Worm (Caenorhabditis elegans) whole organism, L2 larva: ENCODE data around the gene fbxa-63.

ENCODE experiments used
- ama-1 ChIP-seq: fragments of 150-350 bp; optimal IDR thresholded peaks from 2 replicates; lab custom pipeline; 2018; ENCODE audit warnings: inconsistent platforms
- ceh-16 ChIP-seq: fragments of 150-350 bp; optimal IDR thresholded peaks from 2 replicates; lab custom pipeline; 2014; ENCODE audit warnings: missing biosample characterization, missing genetic modification characterization
- lsy-2 ChIP-seq, 2 experiments: fragments of 150-350 bp in 1 of 2; sonication (generic microtip) in 1 of 2; optimal IDR thresholded peaks; 2 replicates each; lab custom pipeline; 2014 to 2017; ENCODE audit warnings: missing biosample characterization in 2 of 2, missing genetic modification characterization in 2 of 2
- nhr-11 ChIP-seq: fragments of 150-350 bp; optimal IDR thresholded peaks from 2 replicates; lab custom pipeline; 2014; ENCODE audit warnings: missing biosample characterization, missing genetic modification characterization
- nhr-129 ChIP-seq: fragments of 150-350 bp; optimal IDR thresholded peaks from 2 replicates; lab custom pipeline; 2014; ENCODE audit warnings: missing biosample characterization, missing genetic modification characterization
- nhr-77 ChIP-seq: fragments of 150-350 bp; optimal IDR thresholded peaks from 2 replicates; lab custom pipeline; 2014; ENCODE audit warnings: missing biosample characterization, missing genetic modification characterization

ce11 chrIII:1196192-1196591, 47.1 kb upstream of the fbxa-63 start, which contains the start of gene dss-1:
- no peak for TF ChIP-seq nhr-11
- no peak for TF ChIP-seq ceh-16 (tag; lab: Kevin White, UChicago)
- no peak for TF ChIP-seq nhr-129 (tag; lab: Kevin White, UChicago)
- no peak for TF ChIP-seq lsy-2 (tag; optimal IDR thresholded peaks at IDR 0.05; lab: Kevin White, UChicago)
- TF ChIP-seq ama-1, result no peak
- TF ChIP-seq nhr-77 (tag; lab: Kevin White, UChicago), result no peak
